Fruit fly (Drosophila melanogaster): ENCODE measurements around the gene CG8312.

CG8312 gene

dm6 chr3R:9570114-9570513 lies 21.0 kb upstream of the CG8312 start, which contains the start of gene CG16790:
Gene CG16790 (minus strand): TSS chr3R:9570214.
- TF ChIP-seq CG17801 (GFP tag; optimal IDR thresholded peaks at IDR 0.05; ENCODE audit: partially characterized antibody): no peak

- TF ChIP-seq CG17801 (GFP tag; optimal IDR thresholded peaks at IDR 0.05; ENCODE audit: partially characterized antibody): no peak
Measured at dm6 chr3R:9570657-9571056, 20.5 kb upstream of the CG8312 start.

dm6 chr3R:9571523-9571922 lies 19.6 kb upstream of the CG8312 start, which contains the start of gene CG9396:
Gene CG9396 (minus strand): TSS chr3R:9571623.
- TF ChIP-seq CG17801 (GFP tag; optimal IDR thresholded peaks at IDR 0.05; ENCODE audit: partially characterized antibody): no peak

- no peak for TF ChIP-seq CG17801 (GFP tag; optimal IDR thresholded peaks at IDR 0.05; ENCODE audit: partially characterized antibody)
Measured at dm6 chr3R:9572929-9573811, 17.9 kb upstream of the CG8312 start.

dm6 chr3R:9573812-9574587 lies 17.1 kb upstream of the CG8312 start, which contains the start of gene CG9399:
Gene CG9399 (minus strand): TSS chr3R:9574211.
- peak; percentile 96 for TF ChIP-seq CG17801 (GFP tag; optimal IDR thresholded peaks at IDR 0.05; ENCODE audit: partially characterized antibody)

dm6 chr3R:9577382-9578137 lies 13.5 kb upstream of the CG8312 start, which contains the start of the genes Kap-alpha3 and Son:
Gene Kap-alpha3 (minus strand): TSS chr3R:9577733.
Gene Son (plus strand): TSS chr3R:9578042.
- TF ChIP-seq CG17801 (GFP tag; optimal IDR thresholded peaks at IDR 0.05; ENCODE audit: partially characterized antibody): peak; percentile 90

dm6 chr3R:9581089-9581520 lies 10.0 kb upstream of the CG8312 start, which contains the start of gene CG8301:
Gene CG8301 (plus strand): TSS chr3R:9581306.
- TF ChIP-seq CG17801 (GFP tag; optimal IDR thresholded peaks at IDR 0.05; ENCODE audit: partially characterized antibody): peak; percentile 57

- TF ChIP-seq CG17801 (GFP tag; optimal IDR thresholded peaks at IDR 0.05; ENCODE audit: partially characterized antibody): no peak
Measured at dm6 chr3R:9581973-9582372, 9.1 kb upstream of the CG8312 start.

- no peak for TF ChIP-seq CG17801 (GFP tag; optimal IDR thresholded peaks at IDR 0.05; ENCODE audit: partially characterized antibody)
Measured at dm6 chr3R:9583122-9583521, 8.0 kb upstream of the CG8312 start, which contains the start of gene CG33654. Gene CG33654 (minus strand): TSS chr3R:9583222.

dm6 chr3R:9586663-9587248 lies 4.4 kb upstream of the CG8312 start, which contains the start of gene P58IPK:
Gene P58IPK (plus strand): TSS chr3R:9586942.
- peak; percentile 36 for TF ChIP-seq CG17801 (GFP tag; optimal IDR thresholded peaks at IDR 0.05; ENCODE audit: partially characterized antibody)

- no peak for TF ChIP-seq CG17801 (GFP tag; optimal IDR thresholded peaks at IDR 0.05; ENCODE audit: partially characterized antibody)
Measured at dm6 chr3R:9591769-9592388, 770 bp downstream of the CG8312 start.

- TF ChIP-seq CG17801 (GFP tag; optimal IDR thresholded peaks at IDR 0.05; ENCODE audit: partially characterized antibody): peak; percentile 80
Measured at dm6 chr3R:9593408-9594250, 2.5 kb downstream of the CG8312 start.

dm6 chr3R:9594251-9594581 lies 3.1 kb downstream of the CG8312 start:
- no peak for TF ChIP-seq CG17801 (GFP tag; optimal IDR thresholded peaks at IDR 0.05; ENCODE audit: partially characterized antibody)

Data from ovary, adult (tissue).